Worm (Caenorhabditis elegans) whole organism, L4 larva: Measurements from ENCODE around the gene F29B9.12.
"Not testable (repeated sequence)": the region's sequence is repeated elsewhere in the genome, so short reads cannot be mapped to it uniquely, and the experiment has no call there.

Source experiments
- ZK546.5 ChIP-seq, 2 experiments: sonication (generic microtip); optimal IDR thresholded peaks; 2 replicates each; lab custom pipeline; 2017; ENCODE audit warnings: missing biosample characterization in 2 of 2, missing genetic modification characterization in 2 of 2
- aly-2 ChIP-seq: sonication (generic microtip); optimal IDR thresholded peaks from 2 replicates; lab custom pipeline; 2018; ENCODE audit warnings: missing biosample characterization, missing genetic modification characterization
- gei-8 ChIP-seq: fragments of 200-800 bp; sonication (Bioruptor generic); optimal IDR thresholded peaks from 2 replicates; lab custom pipeline; 2018; ENCODE audit warnings: mild to moderate bottlenecking, missing genetic modification characterization, missing compliant biosample characterization
- lin-15B ChIP-seq: fragments of 150-350 bp; sonication (generic microtip); optimal IDR thresholded peaks from 3 replicates; lab custom pipeline; 2014; ENCODE audit warnings: missing biosample characterization, missing genetic modification characterization
- snpc-4 ChIP-seq: fragments of 150-350 bp; optimal IDR thresholded peaks from 2 replicates; lab custom pipeline; 2014; ENCODE audit warnings: missing biosample characterization, missing genetic modification characterization
- unc-62 ChIP-seq, 3 experiments: fragments of 150-350 bp in 1 of 3; sonication (generic microtip); optimal IDR thresholded peaks in 2 of 3; peaks in 1 of 3; 1 replicate in 1 of 3; 2 replicates in 2 of 3; lab custom pipeline; 2014 to 2017; ENCODE audit warnings: missing biosample characterization in 3 of 3, missing genetic modification characterization in 3 of 3, missing genetic modification reagents in 3 of 3, missing genotype in 1 of 3
- ztf-11 ChIP-seq: fragments of 150-350 bp; optimal IDR thresholded peaks from 2 replicates; lab custom pipeline; 2014; ENCODE audit warnings: missing biosample characterization, missing genetic modification characterization

- not testable (repeated sequence) for TF ChIP-seq aly-2 (tag; lab: Kevin White, UChicago); lin-15B (tag; lab: Kevin White, UChicago); gei-8 (GFP tag; lab: Kevin White, UChicago); ztf-11 (tag; lab: Kevin White, UChicago); unc-62 (GFP tag; optimal IDR thresholded peaks at IDR 0.05 in 1 of 2; lab: Kevin White, UChicago); unc-62 (tag; optimal IDR thresholded peaks at IDR 0.05; lab: Kevin White, UChicago); ZK546.5 (tag; optimal IDR thresholded peaks at IDR 0.05; lab: Kevin White, UChicago); snpc-4
Observed at ce11 chrIV:4720522-4720921, 51.2 kb downstream of the F29B9.12 start.
